Fruit fly (Drosophila melanogaster) whole organism, embryonic: Measurements from ENCODE around the gene CG14352.

ENCODE experiments used
- Adf1 ChIP-seq: fragments of 200-800 bp; sonication (Bioruptor generic); IDR thresholded peaks from 2 replicates; pipeline ENCODE4 v1.3.6; 2022; ENCODE audit warnings: missing biosample characterization, missing genetic modification characterization
- Asciz ChIP-seq: fragments of 200-800 bp; sonication (Bioruptor generic); optimal IDR thresholded peaks from 2 replicates; lab custom pipeline; 2017; ENCODE audit warnings: missing biosample characterization, mild to moderate bottlenecking, missing genetic modification characterization, missing genetic modification reagents
- B-H1 ChIP-seq: fragments of 200-800 bp; sonication (Bioruptor generic); IDR thresholded peaks from 3 replicates; pipeline ENCODE4 v1.3.6; 2022; ENCODE audit warnings: missing biosample characterization, missing genetic modification characterization
- CG10979 ChIP-seq: fragments of 200-800 bp; sonication (Bioruptor generic); optimal IDR thresholded peaks from 2 replicates; lab custom pipeline; 2018; ENCODE audit warnings: missing biosample characterization, mild to moderate bottlenecking, missing genetic modification characterization, moderate library complexity
- CG13775 ChIP-seq: fragments of 200-800 bp; sonication (Bioruptor generic); optimal IDR thresholded peaks from 3 replicates; lab custom pipeline; 2017; ENCODE audit warnings: missing biosample characterization, mild to moderate bottlenecking, missing genetic modification characterization
- CG13894 ChIP-seq: fragments of 200-800 bp; sonication (Bioruptor generic); optimal IDR thresholded peaks from 3 replicates; lab custom pipeline; 2018; ENCODE audit warnings: missing biosample characterization, mild to moderate bottlenecking, missing genetic modification characterization, moderate library complexity
- CG17385 ChIP-seq: fragments of 200-800 bp; sonication (Bioruptor generic); optimal IDR thresholded peaks from 3 replicates; lab custom pipeline; 2018; ENCODE audit warnings: missing biosample characterization, mild to moderate bottlenecking, missing genetic modification characterization
- CG17802 ChIP-seq: fragments of 200-800 bp; sonication (Bioruptor generic); optimal IDR thresholded peaks from 2 replicates; lab custom pipeline; 2018; ENCODE audit warnings: missing biosample characterization, mild to moderate bottlenecking, missing genetic modification characterization, moderate library complexity
- CG2199 ChIP-seq: fragments of 200-800 bp; sonication (Bioruptor generic); IDR thresholded peaks from 3 replicates; pipeline ENCODE4 v1.3.6; 2022; ENCODE audit warnings: missing biosample characterization, missing genetic modification characterization
- CG3281 ChIP-seq: fragments of 200-800 bp; sonication (Bioruptor generic); optimal IDR thresholded peaks from 3 replicates; lab custom pipeline; 2017; ENCODE audit warnings: missing biosample characterization, mild to moderate bottlenecking, missing genetic modification characterization
- CG4424 ChIP-seq: fragments of 200-800 bp; sonication (Bioruptor generic); optimal IDR thresholded peaks from 3 replicates; lab custom pipeline; 2016; ENCODE audit warnings: missing biosample characterization, missing genetic modification characterization
- CG7271 ChIP-seq: fragments of 200-800 bp; sonication (Bioruptor generic); optimal IDR thresholded peaks from 2 replicates; lab custom pipeline; 2018; ENCODE audit warnings: missing biosample characterization, mild to moderate bottlenecking, missing genetic modification characterization, moderate library complexity
- CG8765 ChIP-seq: fragments of 200-800 bp; sonication (Bioruptor generic); IDR thresholded peaks from 2 replicates; pipeline ENCODE4 v1.3.6; 2022; ENCODE audit warnings: missing biosample characterization, missing genetic modification characterization
- CG9727 ChIP-seq: fragments of 200-800 bp; sonication (Bioruptor generic); optimal IDR thresholded peaks from 3 replicates; lab custom pipeline; 2017; ENCODE audit warnings: missing biosample characterization, mild to moderate bottlenecking, missing genetic modification characterization
- CG9876 ChIP-seq: fragments of 200-800 bp; sonication (Bioruptor generic); optimal IDR thresholded peaks from 2 replicates; lab custom pipeline; 2016; ENCODE audit warnings: missing biosample characterization, missing genetic modification characterization
- Dref ChIP-seq: fragments of 200-800 bp; sonication (Bioruptor generic); IDR thresholded peaks from 2 replicates; pipeline ENCODE4 v1.3.6; 2022; ENCODE audit warnings: missing biosample characterization, missing genetic modification characterization
- E2f1 ChIP-seq: fragments of 200-800 bp; sonication (Bioruptor generic); IDR thresholded peaks from 2 replicates; pipeline ENCODE4 v1.3.6; 2022; ENCODE audit warnings: missing biosample characterization, missing genetic modification characterization
- Fer2 ChIP-seq: fragments of 200-800 bp; sonication (Bioruptor generic); optimal IDR thresholded peaks from 2 replicates; lab custom pipeline; 2018; ENCODE audit warnings: missing biosample characterization, mild to moderate bottlenecking, missing genetic modification characterization, moderate library complexity
- Gug ChIP-seq: fragments of 200-800 bp; sonication (Bioruptor generic); IDR thresholded peaks from 4 replicates; pipeline ENCODE4 v1.3.6; 2022; ENCODE audit warnings: missing biosample characterization, missing genetic modification characterization
- Hr3 ChIP-seq: fragments of 200-800 bp; sonication (Bioruptor generic); optimal IDR thresholded peaks from 3 replicates; lab custom pipeline; 2016; ENCODE audit warnings: missing biosample characterization, missing genetic modification characterization
- Hr78 ChIP-seq, 2 experiments: fragments of 200-800 bp in 1 of 2; fragments of >200 bp in 1 of 2; sonication (Bioruptor generic) in 1 of 2; optimal IDR thresholded peaks; 2 replicates each; lab custom pipeline; 2017 to 2019; ENCODE audit warnings: missing biosample characterization in 2 of 2, missing genetic modification characterization in 2 of 2, mild to moderate bottlenecking in 1 of 2, moderate library complexity in 1 of 2
- MTF-1 ChIP-seq: fragments of 200-800 bp; sonication (Bioruptor generic); optimal IDR thresholded peaks from 2 replicates; lab custom pipeline; 2018; ENCODE audit warnings: missing biosample characterization, mild to moderate bottlenecking, missing genetic modification characterization, borderline replicate concordance
- Max ChIP-seq: fragments of 200-800 bp; sonication (Bioruptor generic); optimal IDR thresholded peaks from 2 replicates; lab custom pipeline; 2016; ENCODE audit warnings: missing biosample characterization, mild to moderate bottlenecking, missing genetic modification characterization
- NC2β ChIP-seq: fragments of 200-800 bp; sonication (Bioruptor generic); optimal IDR thresholded peaks from 2 replicates; lab custom pipeline; 2016; ENCODE audit warnings: missing biosample characterization, missing genetic modification characterization
- NFAT ChIP-seq: fragments of 200-800 bp; sonication (Bioruptor generic); IDR thresholded peaks from 2 replicates; pipeline ENCODE4 v1.3.6; 2022; ENCODE audit warnings: missing biosample characterization, missing genetic modification characterization
- Trl ChIP-seq, 3 experiments: fragments of >200 bp in 2 of 3; fragments of 200-800 bp in 1 of 3; sonication (Bioruptor generic) in 1 of 3; optimal IDR thresholded peaks; 2 replicates in 1 of 3; 3 replicates in 2 of 3; lab custom pipeline; 2016 to 2017; ENCODE audit warnings: missing biosample characterization in 1 of 3, missing genetic modification characterization in 1 of 3
- Xbp1 ChIP-seq: fragments of 200-800 bp; sonication (Bioruptor generic); optimal IDR thresholded peaks from 3 replicates; lab custom pipeline; 2016; ENCODE audit warnings: missing biosample characterization, mild to moderate bottlenecking, missing genetic modification characterization
- al ChIP-seq: fragments of 200-800 bp; sonication (Bioruptor generic); IDR thresholded peaks from 2 replicates; pipeline ENCODE4 v1.3.6; 2022; ENCODE audit warnings: missing biosample characterization, missing genetic modification characterization
- ato ChIP-seq: fragments of 200-800 bp; sonication (Bioruptor generic); IDR thresholded peaks from 2 replicates; pipeline ENCODE4 v1.3.6; 2022; ENCODE audit warnings: missing biosample characterization, missing genetic modification characterization; ENCODE audit not compliant: partially characterized antibody
- cas ChIP-seq: fragments of 200-800 bp; sonication (Bioruptor generic); IDR thresholded peaks from 2 replicates; pipeline ENCODE4 v1.3.6; 2022; ENCODE audit warnings: missing biosample characterization, missing genetic modification characterization
- cato ChIP-seq: fragments of 200-800 bp; sonication (Bioruptor generic); optimal IDR thresholded peaks from 2 replicates; lab custom pipeline; 2016; ENCODE audit warnings: missing biosample characterization, missing genetic modification characterization, borderline replicate concordance
- croc ChIP-seq: fragments of 200-800 bp; sonication (Bioruptor generic); conservative IDR thresholded peaks from 3 replicates; pipeline ENCODE4 v1.3.6; 2022; ENCODE audit warnings: missing biosample characterization, missing genetic modification characterization
- dmrt99B ChIP-seq: fragments of 200-800 bp; sonication (Bioruptor generic); optimal IDR thresholded peaks from 2 replicates; lab custom pipeline; 2018; ENCODE audit warnings: missing biosample characterization, mild to moderate bottlenecking, missing genetic modification characterization, moderate library complexity
- esg ChIP-seq: fragments of 200-800 bp; sonication (Bioruptor generic); conservative IDR thresholded peaks from 2 replicates; pipeline ENCODE4 v1.3.6; 2022; ENCODE audit warnings: missing biosample characterization, missing genetic modification characterization
- ewg ChIP-seq: fragments of 200-800 bp; sonication (Bioruptor generic); optimal IDR thresholded peaks from 3 replicates; lab custom pipeline; 2017; ENCODE audit warnings: mild to moderate bottlenecking, missing biosample characterization, missing genetic modification reagents, missing genetic modification characterization
- fd3F ChIP-seq: fragments of 200-800 bp; sonication (Bioruptor generic); optimal IDR thresholded peaks from 2 replicates; lab custom pipeline; 2018; ENCODE audit warnings: missing biosample characterization, mild to moderate bottlenecking, missing genetic modification characterization, moderate library complexity
- her ChIP-seq: fragments of 200-800 bp; sonication (Bioruptor generic); optimal IDR thresholded peaks from 2 replicates; lab custom pipeline; 2016; ENCODE audit warnings: missing biosample characterization, missing genetic modification characterization
- luna ChIP-seq: fragments of 200-800 bp; sonication (Bioruptor generic); optimal IDR thresholded peaks from 2 replicates; lab custom pipeline; 2016; ENCODE audit warnings: missing biosample characterization, missing genetic modification characterization
- maf-S ChIP-seq: fragments of 200-800 bp; sonication (Bioruptor generic); optimal IDR thresholded peaks from 2 replicates; lab custom pipeline; 2016; ENCODE audit warnings: missing biosample characterization, missing genetic modification characterization
- nom ChIP-seq: fragments of 200-800 bp; sonication (Bioruptor generic); optimal IDR thresholded peaks from 2 replicates; lab custom pipeline; 2017; ENCODE audit warnings: missing biosample characterization, missing genetic modification characterization, mild to moderate bottlenecking, moderate library complexity, missing genetic modification reagents
- pan ChIP-seq, 4 experiments: fragments of >200 bp in 3 of 4; fragments of 200-800 bp in 1 of 4; sonication (Bioruptor generic) in 1 of 4; optimal IDR thresholded peaks in 3 of 4; IDR thresholded peaks in 1 of 4; 2 replicates each; pipeline versions ENCODE4 v1.3.6 to Lab custom; 2017 to 2022; ENCODE audit warnings: missing biosample characterization in 2 of 4, missing genetic modification characterization in 2 of 4, mixed read lengths in 1 of 4
- phol ChIP-seq: fragments of 200-800 bp; sonication (Bioruptor generic); optimal IDR thresholded peaks from 3 replicates; lab custom pipeline; 2018; ENCODE audit warnings: missing biosample characterization, mild to moderate bottlenecking, missing genetic modification characterization, moderate library complexity
- pros ChIP-seq: fragments of 200-800 bp; sonication (Bioruptor generic); optimal IDR thresholded peaks from 3 replicates; lab custom pipeline; 2019; ENCODE audit warnings: missing biosample characterization, mild to moderate bottlenecking, missing genetic modification characterization, moderate library complexity
- sd ChIP-seq: fragments of 200-800 bp; sonication (Bioruptor generic); optimal IDR thresholded peaks from 3 replicates; lab custom pipeline; 2018; ENCODE audit warnings: missing biosample characterization, mild to moderate bottlenecking, missing genetic modification characterization, moderate library complexity
- sisA ChIP-seq: fragments of 200-800 bp; sonication (Bioruptor generic); IDR thresholded peaks from 2 replicates; pipeline ENCODE4 v1.3.6; 2022; ENCODE audit warnings: missing biosample characterization, missing genetic modification characterization
- ssp ChIP-seq: fragments of 200-800 bp; sonication (Bioruptor generic); IDR thresholded peaks from 2 replicates; pipeline ENCODE4 v1.3.6; 2022; ENCODE audit warnings: missing biosample characterization, missing genetic modification characterization
- ttk ChIP-seq: fragments of 200-800 bp; sonication (Bioruptor generic); IDR thresholded peaks from 2 replicates; pipeline ENCODE4 v2.1.2; 2022; ENCODE audit warnings: missing biosample characterization, missing genetic modification characterization
- vnd ChIP-seq: fragments of 200-800 bp; sonication (Bioruptor generic); IDR thresholded peaks from 3 replicates; pipeline ENCODE4 v1.3.6; 2022; ENCODE audit warnings: missing biosample characterization, missing genetic modification characterization; ENCODE audit not compliant: partially characterized antibody
- zf30C ChIP-seq: fragments of 200-800 bp; sonication (Bioruptor generic); optimal IDR thresholded peaks from 3 replicates; lab custom pipeline; 2018; ENCODE audit warnings: missing biosample characterization, mild to moderate bottlenecking, missing genetic modification characterization

The CG14352 gene

DNA sequence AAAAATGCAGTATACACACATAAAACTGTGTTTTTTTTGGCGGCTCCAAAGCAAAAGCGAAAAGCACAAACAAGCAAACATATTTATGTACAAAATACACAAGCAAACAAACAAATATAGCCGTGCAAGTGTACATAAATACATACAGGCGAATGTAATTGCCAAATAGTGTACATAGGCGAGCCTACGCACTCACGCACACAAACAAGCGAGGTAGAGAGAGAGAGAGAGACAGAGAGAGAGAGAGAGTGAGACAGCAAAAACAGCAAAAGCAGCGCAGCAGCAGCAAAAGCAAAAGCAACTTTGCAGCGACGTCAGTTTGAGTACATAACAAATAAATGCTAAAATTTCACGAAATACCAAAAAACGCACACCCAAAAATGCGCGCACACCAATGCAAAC, 37.5 kb downstream of the CG14352 start (continued):
- peak; percentile 66; the same call in 1 of the 2 replicates for TF ChIP-seq E2f1
- TF ChIP-seq CG7271 (tag; lab: Kevin White, UChicago) = peak; percentile 81
- no peak for TF ChIP-seq nom (GFP tag; lab: Kevin White, UChicago)
- TF ChIP-seq pan (optimal IDR thresholded peaks at IDR 0.05; lab: Kevin White, UChicago) = no peak
- TF ChIP-seq pan (GFP tag; optimal IDR thresholded peaks at IDR 0.05 in 1 of 2, IDR thresholded peaks at IDR 0.05 in 1 of 2) = peak in 1 of 2 experiments; percentile 80
- peak; percentile 54 for TF ChIP-seq CG17385 (GFP tag; lab: Kevin White, UChicago)
- TF ChIP-seq Adf1 (GFP tag; lab: Robert Waterston, UW) = peak; percentile 87
- peak; percentile 76 for TF ChIP-seq CG17802 (tag; lab: Kevin White, UChicago)
- no peak for TF ChIP-seq Gug
- TF ChIP-seq CG8765 (GFP tag; lab: Robert Waterston, UW) = peak; percentile 31; the same call in 1 of the 2 replicates
- peak; percentile 70 for TF ChIP-seq cato (GFP tag; lab: Kevin White, UChicago)
- TF ChIP-seq CG13894 (tag; lab: Kevin White, UChicago) = no peak
- no peak for TF ChIP-seq pros (GFP tag; lab: Kevin White, UChicago)
- peak; percentile 45 for TF ChIP-seq CG10979 (tag; lab: Kevin White, UChicago)
- TF ChIP-seq Trl (optimal IDR thresholded peaks at IDR 0.05; lab: Kevin White, UChicago) = peak; percentile 47 to 79
- peak; percentile 89 for TF ChIP-seq Trl (GFP tag; optimal IDR thresholded peaks at IDR 0.05; lab: Kevin White, UChicago)
- TF ChIP-seq CG2199 (GFP tag; lab: Robert Waterston, UW) = peak; percentile 33; the same call in 1 of the 3 replicates
- TF ChIP-seq vnd = no peak
- TF ChIP-seq phol = peak; percentile 45
- no peak for TF ChIP-seq CG9727
- TF ChIP-seq MTF-1 (GFP tag; lab: Kevin White, UChicago) = peak; percentile 94
- TF ChIP-seq esg (GFP tag; lab: Robert Waterston, UW) = no peak
- TF ChIP-seq ewg (GFP tag; lab: Kevin White, UChicago) = peak; percentile 80
- no peak for TF ChIP-seq al (GFP tag; lab: Robert Waterston, UW)
- TF ChIP-seq fd3F = peak; percentile 74
- TF ChIP-seq sisA = no peak
- TF ChIP-seq zf30C (GFP tag; lab: Kevin White, UChicago) = no peak
- TF ChIP-seq Xbp1 (GFP tag; lab: Kevin White, UChicago) = no peak
- TF ChIP-seq sd (tag; lab: Kevin White, UChicago) = peak; percentile 87
- peak; percentile 48; the same call in 1 of the 2 replicates for TF ChIP-seq NFAT (GFP tag; lab: Robert Waterston, UW)
- TF ChIP-seq maf-S = peak; percentile 86
- TF ChIP-seq cas (GFP tag; lab: Robert Waterston, UW) = no peak
- TF ChIP-seq CG3281 (GFP tag; lab: Kevin White, UChicago) = peak; percentile 70
- TF ChIP-seq her (GFP tag; lab: Kevin White, UChicago) = peak; percentile 64
- no peak for TF ChIP-seq CG13775
- no peak for TF ChIP-seq ato (GFP tag; lab: Robert Waterston, UW)
- no peak for TF ChIP-seq Hr3
- TF ChIP-seq CG4424 (GFP tag; lab: Kevin White, UChicago) = peak; percentile 61
- TF ChIP-seq Fer2 (tag; lab: Kevin White, UChicago) = peak; percentile 59
- peak; percentile 48; the same call in 1 of the 3 replicates for TF ChIP-seq B-H1 (GFP tag; lab: Robert Waterston, UW)
- TF ChIP-seq Max (GFP tag; lab: Kevin White, UChicago) = peak; percentile 44
- TF ChIP-seq ttk (GFP tag; lab: Robert Waterston, UW) = no peak; the same call in 1 of the 2 replicates
- TF ChIP-seq luna (GFP tag; lab: Kevin White, UChicago) = peak; percentile 54
- no peak for TF ChIP-seq Hr78 (GFP tag; optimal IDR thresholded peaks at IDR 0.05; lab: Kevin White, UChicago)
- TF ChIP-seq NC2β (GFP tag; lab: Kevin White, UChicago) = peak; percentile 89
- TF ChIP-seq dmrt99B (tag; lab: Kevin White, UChicago) = peak; percentile 84
- peak; percentile 67 for TF ChIP-seq CG9876 (GFP tag; lab: Kevin White, UChicago)
- TF ChIP-seq ssp (GFP tag; lab: Robert Waterston, UW) = no peak
- TF ChIP-seq Asciz (GFP tag; lab: Kevin White, UChicago) = peak; percentile 99
- peak; percentile 14; the same call in 1 of the 3 replicates for TF ChIP-seq croc (GFP tag; lab: Robert Waterston, UW)
- no peak for TF ChIP-seq Dref (GFP tag; lab: Robert Waterston, UW)
